Fruit fly (Drosophila melanogaster) whole organism: Measurements from ENCODE around the gene Cpr64Ab.
A peak's percentile ranks its signal among the peaks of the same experiment; 100 is the strongest.

ENCODE experiments used
- CG8478 ChIP-seq: fragments of >200 bp; optimal IDR thresholded peaks from 2 replicates; lab custom pipeline; 2018; ENCODE audit warnings: inconsistent platforms
- Dll ChIP-seq: fragments of >200 bp; optimal IDR thresholded peaks from 2 replicates; lab custom pipeline; 2017
- EcR ChIP-seq, 2 experiments: fragments of >200 bp; optimal IDR thresholded peaks; 2 replicates each; lab custom pipeline; 2017; ENCODE audit warnings: missing biosample characterization in 2 of 2, missing genetic modification characterization in 2 of 2, missing genetic modification reagents in 2 of 2
- pan ChIP-seq: fragments of >200 bp; optimal IDR thresholded peaks from 2 replicates; lab custom pipeline; 2017
- psq ChIP-seq: fragments of >200 bp; optimal IDR thresholded peaks from 2 replicates; lab custom pipeline; 2017
- usp ChIP-seq: fragments of >200 bp; optimal IDR thresholded peaks from 2 replicates; lab custom pipeline; 2017; ENCODE audit warnings: missing biosample characterization, missing genetic modification characterization, mixed read lengths

Gene Cpr64Ab

DNA sequence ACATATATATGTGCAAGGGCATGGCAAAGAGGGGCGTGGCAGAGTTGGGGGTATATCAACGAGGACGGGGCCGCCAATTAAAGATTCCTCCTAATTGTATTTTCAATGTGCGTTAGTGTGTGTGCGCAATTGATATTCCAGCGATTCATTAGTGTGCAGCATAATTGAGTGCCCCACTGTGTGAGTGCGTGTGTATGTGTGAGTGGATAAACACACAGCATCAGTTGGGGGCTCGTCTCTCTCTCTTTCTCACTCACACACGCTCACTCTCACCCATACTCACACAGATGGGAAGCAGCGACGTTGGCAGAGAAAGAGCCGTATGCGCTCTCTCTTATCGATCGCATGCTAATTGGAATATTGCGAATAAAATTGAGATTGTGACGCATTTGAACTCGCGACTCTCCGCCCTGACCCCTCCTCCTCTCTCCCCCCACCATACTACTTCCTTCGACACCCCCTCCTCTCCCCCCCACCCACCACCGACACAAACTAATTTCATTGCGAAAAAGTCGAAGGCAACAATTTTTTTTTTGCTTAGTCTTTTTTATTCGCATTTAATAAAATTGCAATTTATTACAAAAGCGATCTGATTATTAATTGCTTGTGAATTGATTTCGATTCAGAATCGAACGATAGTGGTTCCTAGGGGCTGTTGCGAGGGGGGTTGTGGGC lies 22.4 kb upstream of the Cpr64Ab start:
- TF ChIP-seq Dll (lab: Kevin White, UChicago) (no peak), usp (GFP tag; lab: Kevin White, UChicago) (no peak), psq (lab: Kevin White, UChicago) (no peak), CG8478 (lab: Kevin White, UChicago) (no peak), pan (lab: Kevin White, UChicago) (no peak), EcR (GFP tag; optimal IDR thresholded peaks at IDR 0.05; lab: Kevin White, UChicago) (no peak)

DNA sequence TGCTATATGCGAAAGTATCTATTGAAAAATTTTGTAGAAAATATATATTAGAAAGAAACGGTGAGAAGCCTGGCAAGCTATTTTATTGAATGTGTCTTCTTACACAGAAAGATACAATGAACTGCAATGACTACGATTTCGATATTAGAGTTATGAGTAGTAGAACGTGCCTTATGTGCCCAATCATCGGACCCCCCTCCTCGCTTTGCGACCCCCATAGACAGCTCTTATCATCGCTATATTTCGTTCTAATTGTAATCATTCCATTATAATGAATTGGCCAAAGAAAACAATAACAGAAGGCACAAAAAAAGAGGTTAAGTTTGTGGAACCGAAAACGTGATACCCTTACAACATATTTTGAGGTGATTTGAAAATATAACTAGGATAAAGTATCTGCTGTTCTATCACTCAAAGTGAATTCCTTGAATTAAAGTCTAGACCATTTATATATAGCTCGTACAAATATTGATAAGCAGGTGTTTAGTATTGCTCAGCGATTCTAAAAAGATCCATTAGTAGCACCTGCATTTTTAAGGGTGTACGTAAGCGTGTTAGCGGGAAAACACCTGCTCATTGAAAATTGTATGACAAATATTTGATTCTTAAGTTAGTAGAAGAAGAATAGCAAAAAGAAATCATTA lies 21.5 kb upstream of the Cpr64Ab start:
- no peak for TF ChIP-seq Dll (lab: Kevin White, UChicago)
- TF ChIP-seq CG8478 (lab: Kevin White, UChicago), result no peak
- TF ChIP-seq pan (lab: Kevin White, UChicago), result no peak
- no peak for TF ChIP-seq EcR (GFP tag; optimal IDR thresholded peaks at IDR 0.05; lab: Kevin White, UChicago)
- TF ChIP-seq psq (lab: Kevin White, UChicago), result no peak
- no peak for TF ChIP-seq usp (GFP tag; lab: Kevin White, UChicago)

- TF ChIP-seq CG8478 (lab: Kevin White, UChicago) (no peak), psq (lab: Kevin White, UChicago) (no peak), usp (GFP tag; lab: Kevin White, UChicago) (no peak), Dll (lab: Kevin White, UChicago) (no peak), pan (lab: Kevin White, UChicago) (no peak), EcR (GFP tag; optimal IDR thresholded peaks at IDR 0.05; lab: Kevin White, UChicago) (no peak)
Observed at dm6 chr3L:4232227-4232626, 20.9 kb upstream of the Cpr64Ab start.

DNA sequence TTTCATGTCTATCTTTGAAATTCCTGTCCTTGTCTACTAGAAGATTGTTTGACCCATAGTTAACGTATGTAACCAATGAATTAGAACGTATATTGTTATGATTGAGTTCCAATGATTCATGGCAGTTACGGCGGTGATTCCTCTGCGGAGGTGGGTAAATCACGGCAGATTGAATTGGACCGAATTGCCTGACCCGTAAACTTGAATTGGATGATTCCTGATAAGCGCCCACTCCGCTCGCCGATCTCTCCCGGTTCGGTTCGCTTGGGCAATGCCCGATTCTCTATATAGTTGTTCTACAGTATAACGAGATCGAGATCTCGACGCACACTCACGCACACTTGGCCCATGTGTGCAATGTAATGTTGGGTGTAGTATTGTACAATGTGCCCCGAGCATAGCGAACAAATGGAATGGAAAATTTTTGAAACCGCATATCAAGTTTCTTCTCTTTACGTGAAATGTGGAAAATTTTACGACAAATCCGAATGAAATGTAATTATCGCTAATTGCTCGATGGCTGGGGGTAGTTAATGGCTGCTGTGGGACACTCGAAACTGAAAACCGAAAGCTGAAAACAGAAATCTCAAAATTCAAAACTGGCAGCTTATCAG lies 20.2 kb upstream of the Cpr64Ab start:
- TF ChIP-seq pan (lab: Kevin White, UChicago) (no peak), usp (GFP tag; lab: Kevin White, UChicago) (no peak), CG8478 (lab: Kevin White, UChicago) (no peak), Dll (lab: Kevin White, UChicago) (no peak), EcR (GFP tag; optimal IDR thresholded peaks at IDR 0.05; lab: Kevin White, UChicago) (no peak)

dm6 chr3L:4230357-4230901 lies 19.1 kb upstream of the Cpr64Ab start:
- no peak for TF ChIP-seq CG8478 (lab: Kevin White, UChicago)
- TF ChIP-seq usp (GFP tag; lab: Kevin White, UChicago), result no peak
- no peak for TF ChIP-seq EcR (GFP tag; optimal IDR thresholded peaks at IDR 0.05; lab: Kevin White, UChicago)
- TF ChIP-seq Dll (lab: Kevin White, UChicago), result no peak
- TF ChIP-seq psq (lab: Kevin White, UChicago), result no peak
- no peak for TF ChIP-seq pan (lab: Kevin White, UChicago)

dm6 chr3L:4229365-4229967 lies 18.1 kb upstream of the Cpr64Ab start:
- TF ChIP-seq psq (lab: Kevin White, UChicago) (no peak), CG8478 (lab: Kevin White, UChicago) (no peak), Dll (lab: Kevin White, UChicago) (no peak), pan (lab: Kevin White, UChicago) (no peak), usp (GFP tag; lab: Kevin White, UChicago) (no peak), EcR (GFP tag; optimal IDR thresholded peaks at IDR 0.05; lab: Kevin White, UChicago) (no peak)

DNA sequence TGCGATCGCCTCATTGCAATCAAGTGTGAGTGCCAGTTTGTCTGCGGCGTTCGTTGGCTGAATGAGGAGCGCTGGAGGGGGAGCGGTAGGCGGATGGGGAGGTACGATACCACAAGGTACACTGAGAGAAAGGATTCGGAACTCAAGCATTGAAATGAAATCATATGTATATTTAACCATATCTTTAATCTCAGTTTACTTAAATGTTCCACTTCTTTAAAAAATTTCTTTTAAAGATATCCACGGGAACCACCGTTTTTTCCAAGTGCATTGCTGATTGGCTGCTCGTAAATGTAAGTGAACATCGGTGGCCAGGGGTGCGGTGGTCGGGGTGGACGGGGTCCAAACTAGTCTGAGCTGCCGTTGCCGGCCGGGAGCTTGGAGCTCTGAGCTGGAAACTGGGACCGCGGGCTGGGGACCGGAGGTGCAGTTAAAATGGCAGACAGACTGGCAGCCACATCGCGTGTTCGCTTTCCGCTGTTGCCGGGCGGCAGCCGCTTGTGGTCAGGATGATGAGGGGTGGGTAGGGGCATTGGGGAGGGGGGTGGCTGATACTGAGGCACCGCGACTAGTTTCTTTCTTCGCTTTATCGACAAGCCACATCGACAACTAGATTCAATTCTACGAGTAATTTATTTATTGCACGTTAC lies 17.0 kb upstream of the Cpr64Ab start:
- TF ChIP-seq CG8478 (lab: Kevin White, UChicago) (no peak), Dll (lab: Kevin White, UChicago) (peak; percentile 5)

dm6 chr3L:4227164-4227563 lies 15.8 kb upstream of the Cpr64Ab start, which contains the start of gene CG46460:
Gene CG46460, minus strand, starts transcription at chr3L:4227302.
- TF ChIP-seq usp (GFP tag; lab: Kevin White, UChicago) (no peak), Dll (lab: Kevin White, UChicago) (peak; percentile 70), EcR (GFP tag; optimal IDR thresholded peaks at IDR 0.05; lab: Kevin White, UChicago) (no peak), CG8478 (lab: Kevin White, UChicago) (peak; percentile 15), psq (lab: Kevin White, UChicago) (no peak), pan (lab: Kevin White, UChicago) (no peak)

DNA sequence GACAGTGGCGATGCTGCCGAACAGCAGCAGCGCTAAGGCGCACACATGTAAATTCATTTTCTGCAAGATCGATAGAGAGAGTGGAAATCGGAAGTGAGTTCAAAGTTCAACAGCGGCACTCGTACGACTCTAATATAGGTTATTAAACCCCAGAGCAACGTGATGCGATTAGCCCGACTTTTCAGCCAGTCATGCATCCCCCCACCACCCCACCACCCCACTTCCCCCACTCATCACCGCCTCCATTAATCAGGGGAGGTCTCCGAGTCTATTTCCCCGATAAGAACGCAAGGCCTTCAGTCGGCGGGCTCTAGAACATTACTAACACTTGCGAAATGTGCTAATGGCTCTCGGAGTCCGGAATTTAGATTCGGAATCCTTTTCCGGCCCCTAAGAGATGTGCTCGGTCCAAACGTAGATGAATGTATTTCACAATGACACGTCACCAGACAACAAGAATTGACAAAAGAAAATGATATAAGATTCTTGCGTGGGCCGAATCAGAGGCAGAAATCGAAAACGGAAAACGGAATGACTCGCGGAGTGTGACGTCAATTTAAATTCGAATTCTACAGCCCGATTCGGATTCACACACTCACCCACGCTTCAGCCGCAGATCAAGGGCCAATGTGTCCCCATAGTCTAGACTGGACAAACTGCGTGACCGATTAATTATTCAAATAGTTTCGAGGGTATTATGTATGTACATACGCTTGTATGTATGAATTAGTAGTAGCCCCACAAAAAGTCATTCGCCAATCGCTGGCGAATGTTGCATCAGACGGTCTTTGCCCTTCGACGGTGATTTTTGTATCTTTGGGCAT lies 14.5 kb upstream of the Cpr64Ab start:
- TF ChIP-seq EcR (GFP tag; optimal IDR thresholded peaks at IDR 0.05; lab: Kevin White, UChicago), result no peak
- no peak for TF ChIP-seq pan (lab: Kevin White, UChicago)
- no peak for TF ChIP-seq psq (lab: Kevin White, UChicago)
- TF ChIP-seq usp (GFP tag; lab: Kevin White, UChicago), result no peak
- no peak for TF ChIP-seq CG8478 (lab: Kevin White, UChicago)
- TF ChIP-seq Dll (lab: Kevin White, UChicago), result no peak
